Worm (Caenorhabditis elegans) whole organism, L4 larva: ENCODE results near the gene C50F4.1.

ENCODE experiments used
- F10B5.3 ChIP-seq: sonication (generic microtip); optimal IDR thresholded peaks from 2 replicates; lab custom pipeline; 2016; ENCODE audit warnings: mild to moderate bottlenecking, missing genetic modification characterization, missing compliant biosample characterization
- F37D6.2 ChIP-seq: sonication (generic microtip); optimal IDR thresholded peaks from 2 replicates; lab custom pipeline; 2016; ENCODE audit warnings: mild to moderate bottlenecking, missing genetic modification characterization, missing compliant biosample characterization
- aha-1 ChIP-seq: fragments of 150-350 bp; peaks from one replicate; lab custom pipeline; 2014; ENCODE audit warnings: missing biosample characterization, missing genetic modification characterization
- ama-1 ChIP-seq: fragments of 150-350 bp; optimal IDR thresholded peaks from 2 replicates; lab custom pipeline; 2014; ENCODE audit warnings: inconsistent platforms, mixed read lengths
- arid-1 ChIP-seq: fragments of 200-800 bp; sonication (Bioruptor generic); conservative IDR thresholded peaks from 2 replicates; pipeline ENCODE4 v1.3.6; 2022; ENCODE audit warnings: missing genetic modification reagents, missing genetic modification characterization, missing compliant biosample characterization
- ces-1 ChIP-seq: fragments of 150-350 bp; sonication (generic microtip); optimal IDR thresholded peaks from 4 replicates; lab custom pipeline; 2014; ENCODE audit warnings: missing biosample characterization, missing genetic modification reagents, missing genetic modification characterization
- cey-2 ChIP-seq: sonication (generic microtip); optimal IDR thresholded peaks from 3 replicates; lab custom pipeline; 2017; ENCODE audit warnings: missing genetic modification characterization, mild to moderate bottlenecking, missing compliant biosample characterization, antibody characterized with exemption, borderline replicate concordance; ENCODE audit not compliant: insufficient read depth
- daf-16 ChIP-seq, 3 experiments: sonication (generic microtip); optimal IDR thresholded peaks; 2 replicates each; lab custom pipeline; 2016 to 2017; ENCODE audit warnings: missing genetic modification characterization in 3 of 3, missing genetic modification reagents in 3 of 3, mild to moderate bottlenecking in 2 of 3, missing compliant biosample characterization in 2 of 3, missing biosample characterization in 1 of 3, moderate library complexity in 1 of 3
- dmd-6 ChIP-seq: fragments of 200-800 bp; sonication (Bioruptor generic); IDR thresholded peaks from 2 replicates; pipeline ENCODE4 v1.3.6; 2022; ENCODE audit warnings: missing genetic modification reagents, missing genetic modification characterization, missing compliant biosample characterization
- dmd-9 ChIP-seq: fragments of 200-800 bp; sonication (Bioruptor generic); IDR thresholded peaks from 2 replicates; pipeline ENCODE4 v1.3.6; 2022; ENCODE audit warnings: missing genetic modification reagents, missing genetic modification characterization, missing compliant biosample characterization
- dpl-1 ChIP-seq: fragments of 150-350 bp; optimal IDR thresholded peaks from 2 replicates; lab custom pipeline; 2014; ENCODE audit warnings: missing biosample characterization, missing genetic modification reagents, missing genetic modification characterization
- dve-1 ChIP-seq: sonication (generic microtip); optimal IDR thresholded peaks from 2 replicates; lab custom pipeline; 2017; ENCODE audit warnings: antibody characterized with exemption, mild to moderate bottlenecking, missing genetic modification characterization, missing compliant biosample characterization; ENCODE audit not compliant: insufficient read depth
- egl-43 ChIP-seq: fragments of 200-800 bp; sonication (Bioruptor generic); IDR thresholded peaks from 2 replicates; pipeline ENCODE4 v1.3.6; 2022; ENCODE audit warnings: missing genetic modification reagents, missing genetic modification characterization, missing compliant biosample characterization
- hif-1 ChIP-seq, 2 experiments: sonication (generic microtip); optimal IDR thresholded peaks; 2 replicates each; lab custom pipeline; 2016 to 2017; ENCODE audit warnings: missing compliant biosample characterization in 2 of 2, missing genetic modification characterization in 2 of 2, missing genetic modification reagents in 2 of 2, missing genotype in 2 of 2, mild to moderate bottlenecking in 1 of 2
- hlh-11 ChIP-seq: fragments of 200-800 bp; sonication (Bioruptor generic); optimal IDR thresholded peaks from 2 replicates; lab custom pipeline; 2018; ENCODE audit warnings: mild to moderate bottlenecking, missing genetic modification characterization, missing compliant biosample characterization
- hlh-30 ChIP-seq: sonication (generic microtip); optimal IDR thresholded peaks from 2 replicates; lab custom pipeline; 2017; ENCODE audit warnings: antibody characterized with exemption, mild to moderate bottlenecking, missing genetic modification characterization, missing compliant biosample characterization; ENCODE audit not compliant: insufficient read depth
- hmg-1.1 ChIP-seq: fragments of 200-800 bp; sonication (Bioruptor generic); IDR thresholded peaks from 2 replicates; pipeline ENCODE4 v1.3.6; 2022; ENCODE audit warnings: missing genetic modification reagents, missing genetic modification characterization, missing compliant biosample characterization
- lin-38 ChIP-seq: fragments of 200-800 bp; sonication (Bioruptor generic); IDR thresholded peaks from 2 replicates; pipeline ENCODE4 v1.3.6; 2022; ENCODE audit warnings: missing genetic modification reagents, missing genetic modification characterization, missing compliant biosample characterization
- lin-39 ChIP-seq: fragments of 150-350 bp; optimal IDR thresholded peaks from 2 replicates; lab custom pipeline; 2014; ENCODE audit warnings: missing biosample characterization, missing genetic modification reagents, missing genetic modification characterization
- lir-3 ChIP-seq: sonication (generic microtip); optimal IDR thresholded peaks from 2 replicates; lab custom pipeline; 2016; ENCODE audit warnings: mild to moderate bottlenecking, missing genetic modification characterization, missing compliant biosample characterization
- lsy-2 ChIP-seq, 2 experiments: fragments of 150-350 bp in 1 of 2; sonication (generic microtip) in 1 of 2; optimal IDR thresholded peaks; 2 replicates each; lab custom pipeline; 2014 to 2017; ENCODE audit warnings: missing biosample characterization in 2 of 2, missing genetic modification characterization in 2 of 2
- madf-9 ChIP-seq: fragments of 200-800 bp; sonication (Bioruptor generic); conservative IDR thresholded peaks from 2 replicates; pipeline ENCODE4 v1.3.6; 2022; ENCODE audit warnings: missing genetic modification reagents, missing genetic modification characterization, missing compliant biosample characterization
- mdl-1 ChIP-seq, 2 experiments: fragments of 150-350 bp in 1 of 2; sonication (generic microtip) in 1 of 2; optimal IDR thresholded peaks; 2 replicates each; lab custom pipeline; 2014 to 2017; ENCODE audit warnings: missing biosample characterization in 2 of 2, missing genetic modification characterization in 2 of 2
- mdt-29 ChIP-seq: fragments of 200-800 bp; sonication (Bioruptor generic); IDR thresholded peaks from 2 replicates; pipeline ENCODE4 v1.3.6; 2022; ENCODE audit warnings: missing genetic modification reagents, missing genetic modification characterization, missing compliant biosample characterization
- mep-1 ChIP-seq: fragments of 150-350 bp; sonication (generic microtip); optimal IDR thresholded peaks from 3 replicates; lab custom pipeline; 2014; ENCODE audit warnings: missing biosample characterization, missing genetic modification characterization
- mes-2 ChIP-seq: sonication (generic microtip); optimal IDR thresholded peaks from 2 replicates; lab custom pipeline; 2016; ENCODE audit warnings: missing genotype, mild to moderate bottlenecking, missing genetic modification characterization, missing compliant biosample characterization; ENCODE audit not compliant: poor library complexity, severe bottlenecking
- mxl-3 ChIP-seq: fragments of 200-800 bp; sonication (Bioruptor generic); optimal IDR thresholded peaks from 2 replicates; lab custom pipeline; 2018; ENCODE audit warnings: mild to moderate bottlenecking, missing genetic modification characterization, missing compliant biosample characterization
- nhr-102 ChIP-seq: sonication (generic microtip); optimal IDR thresholded peaks from 2 replicates; lab custom pipeline; 2016; ENCODE audit warnings: mild to moderate bottlenecking, missing genetic modification characterization, moderate library complexity, missing compliant biosample characterization
- nhr-11 ChIP-seq: fragments of 150-350 bp; optimal IDR thresholded peaks from 2 replicates; lab custom pipeline; 2014; ENCODE audit warnings: missing biosample characterization, missing genetic modification characterization
- nhr-42 ChIP-seq: fragments of 200-800 bp; sonication (Bioruptor generic); IDR thresholded peaks from 2 replicates; pipeline ENCODE4 v1.3.6; 2022; ENCODE audit warnings: missing genetic modification characterization, missing compliant biosample characterization
- nhr-48 ChIP-seq: sonication (generic microtip); optimal IDR thresholded peaks from 2 replicates; lab custom pipeline; 2016; ENCODE audit warnings: mild to moderate bottlenecking, missing genetic modification characterization, missing compliant biosample characterization
- nhr-77 ChIP-seq: fragments of 150-350 bp; optimal IDR thresholded peaks from 2 replicates; lab custom pipeline; 2014; ENCODE audit warnings: missing biosample characterization, missing genetic modification characterization
- php-3 ChIP-seq: fragments of 200-800 bp; sonication (Bioruptor generic); IDR thresholded peaks from 2 replicates; pipeline ENCODE4 v1.3.6; 2022; ENCODE audit warnings: missing genetic modification reagents, missing genetic modification characterization, missing compliant biosample characterization
- rbr-2 ChIP-seq: sonication (generic microtip); optimal IDR thresholded peaks from 2 replicates; lab custom pipeline; 2016; ENCODE audit warnings: missing genotype, missing genetic modification characterization, missing compliant biosample characterization
- set-16 ChIP-seq: fragments of 200-800 bp; sonication (Bioruptor generic); IDR thresholded peaks from 2 replicates; pipeline ENCODE4 v1.3.6; 2022; ENCODE audit warnings: missing genetic modification reagents, missing genetic modification characterization, missing compliant biosample characterization
- skn-1 ChIP-seq: fragments of 150-350 bp; optimal IDR thresholded peaks from 2 replicates; lab custom pipeline; 2014; ENCODE audit warnings: missing biosample characterization, missing genetic modification characterization
- snpc-1.2 ChIP-seq: fragments of 200-800 bp; sonication (Bioruptor generic); IDR thresholded peaks from 2 replicates; pipeline ENCODE4 v1.3.6; 2022; ENCODE audit warnings: missing genetic modification reagents, missing genetic modification characterization, missing compliant biosample characterization
- snpc-4 ChIP-seq: fragments of 150-350 bp; optimal IDR thresholded peaks from 2 replicates; lab custom pipeline; 2014; ENCODE audit warnings: missing biosample characterization, missing genetic modification characterization
- tag-97 ChIP-seq: fragments of 200-800 bp; sonication (Bioruptor generic); IDR thresholded peaks from 2 replicates; pipeline ENCODE4 v1.3.6; 2022; ENCODE audit warnings: missing genetic modification characterization, missing compliant biosample characterization
- tra-1 ChIP-seq: fragments of 200-800 bp; sonication (Bioruptor generic); IDR thresholded peaks from 2 replicates; pipeline ENCODE4 v1.3.6; 2022; ENCODE audit warnings: missing genetic modification reagents, missing genetic modification characterization, missing compliant biosample characterization
- unc-62 ChIP-seq, 3 experiments: fragments of 150-350 bp in 1 of 3; sonication (generic microtip); optimal IDR thresholded peaks in 2 of 3; peaks in 1 of 3; 1 replicate in 1 of 3; 2 replicates in 2 of 3; lab custom pipeline; 2014 to 2017; ENCODE audit warnings: missing biosample characterization in 3 of 3, missing genetic modification characterization in 3 of 3, missing genetic modification reagents in 3 of 3, missing genotype in 1 of 3
- zfp-2 ChIP-seq: sonication (generic microtip); optimal IDR thresholded peaks from 2 replicates; lab custom pipeline; 2016; ENCODE audit warnings: mild to moderate bottlenecking, missing genetic modification characterization, missing compliant biosample characterization
- zip-11 ChIP-seq: fragments of 200-800 bp; sonication (Bioruptor generic); IDR thresholded peaks from 2 replicates; pipeline ENCODE4 v1.3.6; 2022; ENCODE audit warnings: missing genetic modification characterization, missing compliant biosample characterization
- zip-2 ChIP-seq: fragments of 150-350 bp; optimal IDR thresholded peaks from 2 replicates; lab custom pipeline; 2014; ENCODE audit warnings: missing biosample characterization, missing genetic modification characterization
- ztf-11 ChIP-seq: fragments of 150-350 bp; optimal IDR thresholded peaks from 2 replicates; lab custom pipeline; 2014; ENCODE audit warnings: missing biosample characterization, missing genetic modification characterization

Gene C50F4.1

ce11 chrV:9545238-9545709 lies 18.7 kb downstream of the C50F4.1 start, which contains the start of the genes his-35 and his-41:
Gene his-35 (minus strand): TSS chrV:9545288.
Gene his-41 (plus strand): TSS chrV:9545536.
- TF ChIP-seq mdl-1 (tag; optimal IDR thresholded peaks at IDR 0.05; lab: Kevin White, UChicago) (peak in 1 of 2 experiments; percentile 11), mes-2 (peak; percentile 42), dpl-1 (GFP tag; lab: Kevin White, UChicago) (peak; percentile 27), nhr-42 (GFP tag; lab: Robert Waterston, UW) (0 out of 2 replicates have a peak, but pooled peaks have one; percentile 27), egl-43 (peak; percentile 57; the same call in 1 of the 2 replicates), set-16 (GFP tag; lab: Robert Waterston, UW) (peak; percentile 24; the same call in 1 of the 2 replicates), hlh-30 (tag; lab: Kevin White, UChicago) (peak; percentile 4), hlh-11 (tag; lab: Kevin White, UChicago) (peak; percentile 59), dmd-6 (GFP tag; lab: Robert Waterston, UW) (peak; percentile 27; the same call in 1 of the 2 replicates), php-3 (no peak), mep-1 (tag; lab: Kevin White, UChicago) (peak; percentile 2), dve-1 (tag; lab: Kevin White, UChicago) (no peak), tra-1 (GFP tag; lab: Robert Waterston, UW) (0 out of 2 replicates have a peak, but pooled peaks have one; percentile 16), lsy-2 (tag; optimal IDR thresholded peaks at IDR 0.05; lab: Kevin White, UChicago) (peak in 1 of 2 experiments; percentile 46), nhr-102 (peak; percentile 44), nhr-11 (tag; lab: Kevin White, UChicago) (peak; percentile 76), lin-38 (peak; percentile 61), snpc-1.2 (GFP tag; lab: Robert Waterston, UW) (no peak), hif-1 (tag; optimal IDR thresholded peaks at IDR 0.05; lab: Kevin White, UChicago) (no peak), hmg-1.1 (GFP tag; lab: Robert Waterston, UW) (0 out of 2 replicates have a peak, but pooled peaks have one; percentile 24), nhr-77 (tag; lab: Kevin White, UChicago) (no peak), ama-1 (lab: Kevin White, UChicago) (peak; percentile 85), nhr-48 (tag; lab: Kevin White, UChicago) (peak; percentile 20), aha-1 (peak; percentile 96), unc-62 (GFP tag; optimal IDR thresholded peaks at IDR 0.05 in 1 of 2; lab: Kevin White, UChicago) (peak in 1 of 2 experiments; percentile 81), unc-62 (tag; optimal IDR thresholded peaks at IDR 0.05; lab: Kevin White, UChicago) (no peak), rbr-2 (peak; percentile 37), F37D6.2 (tag; lab: Kevin White, UChicago) (peak; percentile 12), zfp-2 (tag; lab: Kevin White, UChicago) (no peak), mxl-3 (GFP tag; lab: Kevin White, UChicago) (peak; percentile 10)

ce11 chrV:9546042-9546581 lies 19.5 kb downstream of the C50F4.1 start, which contains the start of gene C50F4.6:
Gene C50F4.6 (plus strand): TSS chrV:9546092.
- no peak for TF ChIP-seq mdt-29 (GFP tag; lab: Robert Waterston, UW)
- no peak for TF ChIP-seq snpc-4
- TF ChIP-seq mxl-3 (GFP tag; lab: Kevin White, UChicago): no peak
- no peak for TF ChIP-seq lir-3
- TF ChIP-seq ces-1 (GFP tag; lab: Kevin White, UChicago): no peak
- no peak for TF ChIP-seq hif-1 (tag; optimal IDR thresholded peaks at IDR 0.05; lab: Kevin White, UChicago)
- peak; percentile 64 for TF ChIP-seq ama-1 (lab: Kevin White, UChicago)
- no peak for TF ChIP-seq hlh-30 (tag; lab: Kevin White, UChicago)
- TF ChIP-seq arid-1 (GFP tag; lab: Robert Waterston, UW): 0 out of 2 replicates have a peak, but pooled peaks have one; percentile 22
- no peak for TF ChIP-seq F10B5.3 (tag; lab: Kevin White, UChicago)
- no peak for TF ChIP-seq cey-2 (tag; lab: Kevin White, UChicago)
- no peak for TF ChIP-seq lin-38
- TF ChIP-seq dve-1 (tag; lab: Kevin White, UChicago): peak; percentile 0
- no peak for TF ChIP-seq dmd-9 (GFP tag; lab: Robert Waterston, UW)
- no peak for TF ChIP-seq hlh-11 (tag; lab: Kevin White, UChicago)
- no peak for TF ChIP-seq madf-9 (GFP tag; lab: Robert Waterston, UW)
- TF ChIP-seq nhr-77 (tag; lab: Kevin White, UChicago): peak; percentile 9
- no peak for TF ChIP-seq ztf-11
- no peak for TF ChIP-seq zip-2 (tag; lab: Kevin White, UChicago)
- no peak for TF ChIP-seq skn-1
- no peak for TF ChIP-seq rbr-2
- no peak for TF ChIP-seq lin-39 (tag; lab: Kevin White, UChicago)
- TF ChIP-seq zip-11 (GFP tag; lab: Robert Waterston, UW): no peak
- no peak for TF ChIP-seq dpl-1 (GFP tag; lab: Kevin White, UChicago)
- TF ChIP-seq php-3: no peak
- no peak for TF ChIP-seq nhr-102
- TF ChIP-seq tag-97 (GFP tag; lab: Robert Waterston, UW): no peak
- TF ChIP-seq daf-16 (GFP tag; optimal IDR thresholded peaks at IDR 0.05; lab: Kevin White, UChicago): no peak
- TF ChIP-seq daf-16 (tag; optimal IDR thresholded peaks at IDR 0.05; lab: Kevin White, UChicago): no peak
